Fruit fly (Drosophila melanogaster): Measurements from ENCODE around the gene CG9673.

Gene CG9673

DNA sequence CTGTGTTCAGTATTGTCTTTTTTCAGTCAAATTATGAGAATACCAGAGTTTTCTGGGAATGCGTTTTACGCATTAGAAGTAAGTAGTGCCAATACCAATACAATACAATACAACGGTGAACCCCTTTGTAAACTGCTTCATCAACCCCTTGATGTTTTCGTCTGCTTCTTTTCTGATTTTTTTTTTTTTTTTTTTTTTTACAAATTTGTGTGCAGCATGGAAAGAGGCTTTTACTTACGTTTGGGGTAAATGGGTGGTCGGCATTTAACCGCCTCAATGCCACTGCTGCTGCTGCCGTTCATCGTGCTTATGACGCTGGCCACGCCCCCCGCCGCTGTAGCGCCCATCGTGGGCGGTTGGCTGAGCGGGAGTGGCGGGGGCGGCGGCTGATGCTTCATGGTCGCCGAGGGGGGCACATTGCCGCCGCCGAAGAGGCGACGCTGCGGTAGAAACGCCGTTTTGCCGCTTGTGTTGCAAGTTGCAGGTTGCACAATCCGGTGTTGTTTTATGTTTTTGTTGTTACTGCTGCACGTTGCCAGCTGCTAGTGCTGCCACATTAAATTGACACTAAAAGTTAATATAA is 9.8 kb downstream of the CG9673 start:
- TF ChIP-seq CG17801 (GFP tag; optimal IDR thresholded peaks at IDR 0.05; ENCODE audit: partially characterized antibody), result no peak

DNA sequence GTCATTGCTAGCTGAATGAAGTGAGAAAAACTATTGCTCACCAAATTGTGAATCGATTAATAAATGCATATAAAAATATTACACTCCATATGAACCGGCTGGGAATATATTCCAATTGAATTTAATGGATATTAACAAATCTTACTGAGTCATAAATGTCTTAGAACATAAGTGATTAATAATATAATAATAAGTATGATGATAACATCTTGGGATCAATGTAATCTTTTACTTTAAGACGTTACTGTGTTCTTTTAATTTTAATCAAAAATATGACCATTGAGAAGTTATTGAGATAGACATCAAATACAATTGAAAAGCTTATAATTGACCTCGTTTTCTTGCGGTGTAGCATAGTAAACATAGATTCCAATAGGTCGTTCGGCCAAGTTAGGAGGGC is 11.4 kb downstream of the CG9673 start:
- TF ChIP-seq CG17801 (GFP tag; optimal IDR thresholded peaks at IDR 0.05; ENCODE audit: partially characterized antibody), result no peak

DNA sequence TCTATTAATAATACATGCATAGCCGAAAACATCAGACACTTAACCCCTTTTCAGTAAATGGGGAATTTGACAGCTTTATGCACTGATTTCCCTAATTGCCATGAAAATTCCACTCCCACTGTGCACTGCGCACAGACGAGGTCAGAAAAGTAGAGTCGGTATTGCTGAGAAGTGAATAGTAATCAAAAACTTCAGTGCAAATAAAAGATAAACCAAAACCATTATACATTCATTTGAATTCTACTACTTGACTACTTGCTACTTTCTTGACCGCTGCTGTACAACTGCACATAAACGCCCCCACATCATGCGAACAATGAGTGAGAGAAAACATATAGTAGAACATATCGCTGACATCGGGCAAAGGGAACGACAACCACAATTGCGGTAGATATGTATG is 12.2 kb downstream of the CG9673 start:
- TF ChIP-seq CG17801 (GFP tag; optimal IDR thresholded peaks at IDR 0.05; ENCODE audit: partially characterized antibody), result peak; percentile 49

DNA sequence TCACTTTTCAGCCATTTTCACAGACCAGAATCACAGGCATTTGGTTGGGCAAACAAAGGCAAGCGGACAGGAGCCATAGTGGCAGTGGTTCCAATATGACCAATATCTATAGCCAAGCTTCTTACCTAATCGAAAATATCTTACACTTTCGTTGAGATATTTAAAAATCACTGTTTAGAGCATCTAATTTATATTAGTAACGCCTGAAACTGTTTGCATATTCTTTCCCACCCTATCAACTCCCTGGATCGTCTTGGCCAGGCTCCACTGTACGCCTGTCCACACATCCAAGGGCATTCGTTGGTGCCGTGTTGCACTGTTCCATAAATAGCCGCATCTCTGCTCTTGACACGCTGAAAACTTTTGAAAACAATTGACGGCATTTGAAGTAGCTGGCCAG is 13.2 kb downstream of the CG9673 start:
- no peak for TF ChIP-seq CG17801 (GFP tag; optimal IDR thresholded peaks at IDR 0.05; ENCODE audit: partially characterized antibody)

DNA sequence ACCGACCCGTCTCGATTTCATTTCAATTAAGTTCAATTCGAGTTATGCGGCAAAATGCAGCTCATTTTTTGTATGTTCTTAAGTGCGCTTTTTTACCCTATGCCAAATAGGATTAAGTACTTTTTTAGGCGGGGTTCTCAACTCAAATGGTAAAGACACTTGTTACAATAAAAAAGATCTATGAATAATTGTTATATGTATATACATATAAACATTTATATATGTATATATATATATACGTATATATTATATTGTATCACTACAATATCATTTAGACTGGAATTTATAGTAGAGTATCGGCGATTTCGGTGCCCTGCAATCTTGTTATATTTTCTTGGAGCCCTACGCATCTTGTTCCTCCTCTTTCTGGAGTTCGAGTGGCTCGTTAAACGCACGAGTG is 13.7 kb downstream of the CG9673 start:
- no peak for TF ChIP-seq CG17801 (GFP tag; optimal IDR thresholded peaks at IDR 0.05; ENCODE audit: partially characterized antibody)

DNA sequence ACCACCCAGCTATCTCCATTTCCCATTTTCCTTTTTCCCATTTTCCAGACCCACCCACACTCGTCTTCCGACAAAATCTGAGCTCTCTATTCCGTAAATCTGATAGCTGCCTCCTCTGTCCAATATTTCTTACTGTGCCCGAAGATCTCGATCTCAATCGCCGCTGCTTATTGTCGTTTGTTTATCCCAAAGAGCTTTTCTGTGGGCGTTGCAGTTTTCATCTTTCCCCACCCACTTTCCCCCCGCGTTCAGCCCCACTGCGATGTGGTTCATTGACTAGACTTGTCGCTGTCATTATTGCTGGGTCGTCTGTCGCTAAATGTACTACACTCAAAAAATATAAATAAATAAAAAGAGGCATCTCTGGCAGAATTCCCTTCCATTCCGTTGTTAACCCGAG is 14.3 kb downstream of the CG9673 start:
- TF ChIP-seq CG17801 (GFP tag; optimal IDR thresholded peaks at IDR 0.05; ENCODE audit: partially characterized antibody), result no peak

DNA sequence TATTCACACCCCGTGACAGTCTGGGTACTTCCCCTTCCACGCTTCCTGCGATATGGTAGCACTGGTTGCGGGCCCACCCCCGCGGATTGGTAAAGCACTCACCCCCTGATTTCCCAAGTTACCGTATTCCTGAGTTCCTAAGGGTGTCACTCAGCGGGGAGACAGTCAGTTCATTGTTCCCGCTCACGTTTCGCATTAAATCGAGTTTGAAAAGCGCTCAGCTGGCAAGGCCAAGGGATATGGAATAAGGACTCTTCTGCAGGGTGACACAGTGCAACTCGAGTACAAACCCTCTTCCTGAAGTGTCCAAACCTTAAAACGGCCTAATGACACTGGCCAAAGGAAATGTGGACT is 15.6 kb downstream of the CG9673 start:
- no peak for TF ChIP-seq CG17801 (GFP tag; optimal IDR thresholded peaks at IDR 0.05; ENCODE audit: partially characterized antibody)

DNA sequence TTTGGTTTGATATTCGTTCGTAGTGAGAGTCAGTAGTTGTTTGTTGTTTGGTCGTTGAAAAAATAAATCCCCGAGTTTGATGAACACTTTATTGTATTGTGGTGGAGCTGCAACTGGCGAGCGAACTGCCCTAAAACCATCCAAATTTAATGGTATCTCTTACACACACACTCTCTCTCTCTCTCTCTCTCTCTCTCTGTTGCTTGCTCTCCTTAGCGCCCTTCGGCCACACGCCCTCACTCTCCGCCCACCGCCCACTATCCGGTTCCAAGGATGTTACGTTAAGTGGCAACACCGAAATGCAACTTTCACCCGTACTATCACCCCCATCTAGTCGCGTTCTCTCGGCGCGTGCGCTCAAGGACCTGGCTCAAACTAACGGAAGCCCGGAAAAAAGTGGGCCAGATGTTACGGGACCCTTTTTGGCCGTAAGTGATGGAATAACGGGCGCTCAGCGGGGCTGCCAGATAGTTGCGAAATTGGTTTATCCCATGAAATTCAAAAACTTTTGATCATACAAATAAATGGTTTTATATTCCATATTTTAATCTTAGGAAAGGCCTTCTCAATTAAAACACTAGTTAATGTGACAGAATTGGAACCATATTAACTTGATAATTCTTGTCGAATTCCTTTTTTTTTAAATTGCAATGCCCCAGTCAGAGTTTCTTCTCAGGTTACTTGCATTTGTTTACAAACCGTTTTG is 16.1 kb downstream of the CG9673 start:
- no peak for TF ChIP-seq CG17801 (GFP tag; optimal IDR thresholded peaks at IDR 0.05; ENCODE audit: partially characterized antibody)

DNA sequence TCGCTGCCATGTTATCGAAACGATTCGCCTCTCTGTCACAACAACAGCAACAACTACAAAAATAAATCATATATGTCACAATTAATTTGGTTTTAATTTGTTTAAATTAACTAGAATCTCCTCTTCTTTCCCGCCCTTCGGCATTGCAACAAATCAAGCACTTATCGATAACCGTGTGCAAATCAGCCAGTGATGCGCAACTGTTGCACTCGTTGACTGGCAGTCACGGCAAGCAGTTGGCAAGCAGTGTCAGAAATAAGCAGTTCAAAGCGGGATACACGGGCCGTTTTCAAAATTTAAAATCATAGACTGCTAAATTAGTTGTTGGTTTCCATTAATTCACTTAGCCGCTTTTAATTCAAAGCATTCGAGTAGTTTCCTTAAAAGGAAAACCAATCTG is 19.9 kb downstream of the CG9673 start, which contains the start of gene Axs:
Gene Axs (minus strand): TSS at position 131 of the 400 bp plus-strand sequence.
- no peak for TF ChIP-seq CG17801 (GFP tag; optimal IDR thresholded peaks at IDR 0.05; ENCODE audit: partially characterized antibody)

DNA sequence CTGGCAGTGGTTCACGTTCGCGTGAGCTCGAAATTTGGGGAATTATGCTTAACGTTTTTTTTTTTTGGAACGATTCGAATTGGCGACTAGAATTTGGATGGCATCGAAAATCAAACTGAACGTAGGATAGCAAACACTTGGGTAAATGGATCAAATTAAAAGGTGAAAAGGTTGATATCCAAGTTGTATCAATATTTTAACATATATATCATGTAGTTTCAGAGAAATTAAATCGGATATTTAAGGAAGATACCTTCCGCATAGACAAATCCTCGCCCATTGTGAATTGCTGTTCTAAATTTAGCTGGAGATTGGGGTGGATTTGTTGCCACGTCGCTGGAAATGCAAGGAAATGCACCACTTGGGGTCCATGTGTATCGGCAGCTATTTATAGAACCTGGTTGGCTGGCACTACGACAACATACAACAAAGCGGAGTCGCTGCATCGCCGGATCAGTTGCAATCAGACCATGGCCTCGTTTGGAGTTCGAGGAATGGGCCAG is 24.8 kb downstream of the CG9673 start, which contains the start of the genes CG13010 and sing:
Gene CG13010 (minus strand): TSS at position 101 of the 503 bp plus-strand sequence.
Gene sing (plus strand): TSS at position 453 of the 503 bp plus-strand sequence.
- no peak for TF ChIP-seq CG17801 (GFP tag; optimal IDR thresholded peaks at IDR 0.05; ENCODE audit: partially characterized antibody)

DNA sequence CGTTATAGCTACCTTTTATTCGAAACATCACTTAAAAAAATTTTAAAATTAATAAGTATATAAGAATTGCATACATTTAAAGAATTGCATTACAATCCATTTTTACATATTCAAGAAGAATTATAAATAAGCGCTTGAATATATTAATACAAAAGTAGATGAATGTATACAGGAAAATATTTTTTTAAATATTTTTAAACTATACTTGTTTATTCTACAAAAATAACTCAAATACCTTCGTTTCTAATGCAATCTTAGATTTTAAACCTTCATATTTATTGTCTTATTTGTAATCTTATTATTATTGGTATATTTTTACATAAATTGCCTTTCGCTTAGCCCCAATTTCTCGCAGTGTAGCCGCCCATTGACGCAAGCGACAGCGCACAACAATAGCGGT is 26.5 kb downstream of the CG9673 start:
- TF ChIP-seq CG17801 (GFP tag; optimal IDR thresholded peaks at IDR 0.05; ENCODE audit: partially characterized antibody), result no peak

DNA sequence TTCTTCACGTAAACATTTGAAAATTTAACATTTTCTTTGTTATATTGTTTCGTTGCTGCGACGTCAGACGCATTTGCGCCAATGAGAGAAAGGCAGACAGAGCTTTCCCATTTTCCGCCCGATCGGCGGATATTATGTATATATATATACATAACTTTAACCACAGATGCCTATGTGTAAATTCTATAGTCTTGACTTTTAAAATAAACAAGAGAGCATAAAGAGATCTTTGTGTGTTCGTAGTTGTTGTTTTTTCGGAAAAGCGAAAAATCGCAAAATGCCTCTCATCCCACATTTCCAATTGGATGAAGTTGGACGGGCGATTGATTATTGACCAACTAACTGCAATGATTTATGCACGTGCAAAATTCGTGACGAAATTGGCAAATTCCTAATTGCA is 27.0 kb downstream of the CG9673 start, which contains the start of gene CG13012:
Gene CG13012 (minus strand): TSS at position 101 of the 400 bp plus-strand sequence.
- no peak for TF ChIP-seq CG17801 (GFP tag; optimal IDR thresholded peaks at IDR 0.05; ENCODE audit: partially characterized antibody)

DNA sequence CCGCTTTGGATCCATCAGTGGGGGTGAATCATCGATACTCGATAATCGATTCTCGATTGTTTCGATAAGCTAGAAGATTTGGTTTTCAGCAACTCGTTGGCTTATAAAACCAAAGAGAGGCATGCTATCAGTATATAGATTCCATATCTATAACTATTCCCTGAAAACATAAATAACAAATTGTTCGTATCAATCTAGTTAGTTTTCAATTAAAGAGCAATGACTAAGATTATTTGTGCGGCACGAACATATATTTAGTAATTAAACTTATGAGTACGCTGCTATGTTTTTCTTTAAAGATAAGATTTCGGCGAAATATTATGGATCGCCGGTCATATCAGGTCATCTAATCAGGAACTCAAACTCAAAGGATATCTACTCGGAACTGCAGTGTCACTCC is 29.1 kb downstream of the CG9673 start:
- TF ChIP-seq CG17801 (GFP tag; optimal IDR thresholded peaks at IDR 0.05; ENCODE audit: partially characterized antibody), result no peak

DNA sequence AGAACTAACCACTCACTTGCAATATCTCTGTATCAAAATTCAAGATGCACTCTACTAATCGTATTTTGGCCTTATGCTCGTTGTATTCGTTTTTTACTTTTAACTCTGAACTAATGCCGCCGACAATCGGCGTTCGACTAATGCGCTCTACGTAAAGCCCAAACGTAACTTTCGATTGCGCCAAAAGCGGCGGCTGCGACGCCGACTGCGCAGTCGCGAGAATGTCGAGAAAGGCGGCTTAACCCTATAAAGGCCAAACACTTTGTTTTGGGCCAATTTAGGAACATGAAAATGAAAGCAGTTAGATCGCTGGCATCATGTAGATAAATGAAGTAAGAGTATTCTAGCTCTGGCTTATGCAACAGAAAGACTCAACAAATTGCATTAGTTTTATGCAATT is 30.8 kb downstream of the CG9673 start:
- TF ChIP-seq CG17801 (GFP tag; optimal IDR thresholded peaks at IDR 0.05; ENCODE audit: partially characterized antibody), result no peak

DNA sequence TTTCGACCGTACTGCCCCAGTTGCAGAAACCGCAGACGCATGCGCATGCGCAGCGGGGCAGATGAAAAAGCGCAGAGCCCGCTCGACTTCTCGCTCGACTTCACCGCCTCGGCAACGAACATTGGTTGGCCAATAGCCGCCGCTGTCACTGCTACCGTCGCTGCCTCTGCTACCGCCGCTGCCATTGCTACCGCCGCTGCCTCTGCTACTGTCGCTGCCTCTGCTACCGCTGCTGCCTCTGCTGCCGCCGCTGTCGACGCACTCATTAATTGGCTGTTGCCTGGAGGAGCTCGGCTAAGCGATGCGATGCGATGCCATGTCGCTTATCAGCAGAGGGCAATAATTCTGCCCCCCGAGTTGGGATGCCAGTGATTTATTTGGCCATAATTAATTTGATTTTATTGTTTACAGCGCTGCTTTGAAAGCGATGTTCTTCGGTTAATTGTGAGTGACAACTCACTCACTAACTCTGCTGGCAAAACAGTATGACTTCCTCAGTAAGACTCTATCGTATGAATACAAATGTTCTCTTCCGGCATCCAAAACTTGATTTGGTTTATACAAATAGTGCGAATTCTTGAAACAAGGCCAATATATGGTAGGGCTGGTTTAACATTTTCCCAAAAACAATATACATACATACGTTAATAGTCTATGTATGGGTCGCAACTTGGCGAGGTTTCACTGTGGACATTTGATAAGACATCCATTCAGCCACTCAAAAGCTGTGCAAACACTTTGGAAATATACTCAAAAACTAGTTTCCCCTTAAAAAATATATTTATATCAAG is 32.8 kb downstream of the CG9673 start:
- TF ChIP-seq CG17801 (GFP tag; optimal IDR thresholded peaks at IDR 0.05; ENCODE audit: partially characterized antibody), result no peak

DNA sequence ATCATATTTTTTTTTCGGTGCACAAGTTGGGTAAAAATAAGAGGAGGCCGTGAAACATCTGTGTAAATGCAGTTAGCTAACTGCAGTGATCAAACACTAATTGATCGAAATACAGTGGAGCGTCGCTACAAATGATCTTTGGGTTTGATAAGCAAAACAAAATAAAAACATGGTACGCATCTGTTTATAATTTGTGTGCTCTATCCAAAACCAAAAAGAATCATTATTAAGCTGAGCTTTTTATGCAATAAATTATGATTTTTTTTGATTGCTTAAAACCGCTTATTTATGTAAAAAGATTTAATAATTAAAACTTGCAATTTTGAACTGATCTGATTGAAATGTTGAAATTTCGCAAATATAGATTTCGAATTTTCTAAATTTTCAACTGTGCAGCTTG is 33.4 kb downstream of the CG9673 start:
- no peak for TF ChIP-seq CG17801 (GFP tag; optimal IDR thresholded peaks at IDR 0.05; ENCODE audit: partially characterized antibody)
